Worm (Caenorhabditis elegans) whole organism, late embryonic: Measurements from ENCODE around the gene C16C4.17.

Source experiments
- F13H6.1 ChIP-seq: sonication (generic microtip); optimal IDR thresholded peaks from 2 replicates; lab custom pipeline; 2016; ENCODE audit warnings: missing genetic modification characterization, missing compliant biosample characterization
- K02D7.2 ChIP-seq: sonication (generic microtip); optimal IDR thresholded peaks from 2 replicates; lab custom pipeline; 2017; ENCODE audit warnings: mild to moderate bottlenecking, missing genetic modification characterization, missing compliant biosample characterization
- K09A11.1 ChIP-seq: sonication (generic microtip); optimal IDR thresholded peaks from 2 replicates; lab custom pipeline; 2017; ENCODE audit warnings: antibody characterized with exemption, mild to moderate bottlenecking, missing genetic modification characterization, missing compliant biosample characterization; ENCODE audit not compliant: insufficient read depth
- ama-1 ChIP-seq: fragments of 150-350 bp; optimal IDR thresholded peaks from 2 replicates; lab custom pipeline; 2014
- ceh-14 ChIP-seq: sonication (generic microtip); optimal IDR thresholded peaks from 2 replicates; lab custom pipeline; 2016; ENCODE audit warnings: missing genotype, missing genetic modification characterization, missing compliant biosample characterization
- ceh-19 ChIP-seq: fragments of 200-800 bp; sonication (Bioruptor generic); optimal IDR thresholded peaks from 2 replicates; lab custom pipeline; 2018; ENCODE audit warnings: mild to moderate bottlenecking, missing genetic modification characterization, missing compliant biosample characterization
- ceh-2 ChIP-seq: sonication (generic microtip); optimal IDR thresholded peaks from 2 replicates; lab custom pipeline; 2016; ENCODE audit warnings: missing genotype, missing genetic modification characterization, missing compliant biosample characterization
- ceh-24 ChIP-seq: sonication (generic microtip); optimal IDR thresholded peaks from 2 replicates; lab custom pipeline; 2016; ENCODE audit warnings: mild to moderate bottlenecking, missing genetic modification characterization, missing compliant biosample characterization
- ceh-31 ChIP-seq: sonication (generic microtip); optimal IDR thresholded peaks from 2 replicates; lab custom pipeline; 2016; ENCODE audit warnings: missing genetic modification characterization, missing compliant biosample characterization
- ceh-34 ChIP-seq: sonication (generic microtip); optimal IDR thresholded peaks from 2 replicates; lab custom pipeline; 2016; ENCODE audit warnings: mild to moderate bottlenecking, missing genetic modification characterization, missing compliant biosample characterization
- ceh-45 ChIP-seq: fragments of 200-800 bp; sonication (Bioruptor generic); IDR thresholded peaks from 2 replicates; pipeline ENCODE4 v1.3.6; 2022; ENCODE audit warnings: missing genetic modification reagents, missing genetic modification characterization, missing compliant biosample characterization
- ceh-48 ChIP-seq: sonication (generic microtip); optimal IDR thresholded peaks from 2 replicates; lab custom pipeline; 2016; ENCODE audit warnings: missing genetic modification characterization, inconsistent platforms, missing compliant biosample characterization
- ceh-6 ChIP-seq: fragments of 200-800 bp; sonication (Bioruptor generic); optimal IDR thresholded peaks from 2 replicates; lab custom pipeline; 2018; ENCODE audit warnings: mild to moderate bottlenecking, missing genetic modification characterization, missing compliant biosample characterization
- ceh-9 ChIP-seq: sonication (generic microtip); optimal IDR thresholded peaks from 2 replicates; lab custom pipeline; 2016; ENCODE audit warnings: mild to moderate bottlenecking, missing genetic modification characterization, inconsistent platforms, missing compliant biosample characterization
- che-1 ChIP-seq: sonication (generic microtip); optimal IDR thresholded peaks from 2 replicates; lab custom pipeline; 2016; ENCODE audit warnings: mild to moderate bottlenecking, missing genetic modification characterization, missing compliant biosample characterization
- dmd-4 ChIP-seq: sonication (generic microtip); optimal IDR thresholded peaks from 2 replicates; lab custom pipeline; 2016; ENCODE audit warnings: borderline replicate concordance, missing genetic modification characterization, missing compliant biosample characterization
- elt-2 ChIP-seq: sonication (generic microtip); optimal IDR thresholded peaks from 2 replicates; lab custom pipeline; 2016; ENCODE audit warnings: missing genetic modification reagents, missing genetic modification characterization, missing compliant biosample characterization
- eyg-1 ChIP-seq: sonication (generic microtip); optimal IDR thresholded peaks from 2 replicates; lab custom pipeline; 2016; ENCODE audit warnings: missing genotype, missing genetic modification characterization, missing compliant biosample characterization
- fax-1 ChIP-seq: sonication (generic microtip); optimal IDR thresholded peaks from 2 replicates; lab custom pipeline; 2016; ENCODE audit warnings: missing genotype, missing genetic modification characterization, missing compliant biosample characterization
- gmeb-2 ChIP-seq: sonication (generic microtip); optimal IDR thresholded peaks from 2 replicates; lab custom pipeline; 2016; ENCODE audit warnings: missing genetic modification characterization, inconsistent platforms, missing compliant biosample characterization
- hlh-15 ChIP-seq: sonication (generic microtip); optimal IDR thresholded peaks from 2 replicates; lab custom pipeline; 2016; ENCODE audit warnings: missing genetic modification characterization, missing compliant biosample characterization
- hlh-8 ChIP-seq: sonication (generic microtip); optimal IDR thresholded peaks from 2 replicates; lab custom pipeline; 2016; ENCODE audit warnings: missing genotype, missing genetic modification characterization, missing compliant biosample characterization
- lim-6 ChIP-seq: sonication (generic microtip); optimal IDR thresholded peaks from 2 replicates; lab custom pipeline; 2016; ENCODE audit warnings: missing genetic modification characterization, missing compliant biosample characterization
- lin-11 ChIP-seq: fragments of 200-800 bp; sonication (Bioruptor generic); optimal IDR thresholded peaks from 2 replicates; lab custom pipeline; 2018; ENCODE audit warnings: mild to moderate bottlenecking, missing genetic modification characterization, missing compliant biosample characterization
- madf-2 ChIP-seq: sonication (generic microtip); optimal IDR thresholded peaks from 2 replicates; lab custom pipeline; 2017; ENCODE audit warnings: missing genetic modification characterization, missing compliant biosample characterization
- nhr-11 ChIP-seq: fragments of 150-350 bp; optimal IDR thresholded peaks from 2 replicates; lab custom pipeline; 2014; ENCODE audit warnings: missing biosample characterization, missing genetic modification characterization
- npax-4 ChIP-seq: sonication (generic microtip); optimal IDR thresholded peaks from 2 replicates; lab custom pipeline; 2016; ENCODE audit warnings: missing genetic modification characterization, missing compliant biosample characterization
- pag-3 ChIP-seq: sonication (generic microtip); optimal IDR thresholded peaks from 2 replicates; lab custom pipeline; 2016; ENCODE audit warnings: missing compliant biosample characterization, missing genetic modification characterization, borderline replicate concordance
- pha-2 ChIP-seq: sonication (generic microtip); optimal IDR thresholded peaks from 2 replicates; lab custom pipeline; 2017; ENCODE audit warnings: mild to moderate bottlenecking, missing genetic modification characterization, missing compliant biosample characterization
- ref-2 ChIP-seq: sonication (generic microtip); optimal IDR thresholded peaks from 2 replicates; lab custom pipeline; 2016; ENCODE audit warnings: missing genetic modification characterization, missing compliant biosample characterization
- rnt-1 ChIP-seq: sonication (generic microtip); optimal IDR thresholded peaks from 2 replicates; lab custom pipeline; 2016; ENCODE audit warnings: missing genetic modification characterization, missing compliant biosample characterization
- syd-9 ChIP-seq: sonication (generic microtip); optimal IDR thresholded peaks from 2 replicates; lab custom pipeline; 2016; ENCODE audit warnings: mild to moderate bottlenecking, missing genetic modification characterization, moderate library complexity, missing compliant biosample characterization
- tbx-2 ChIP-seq: sonication (generic microtip); optimal IDR thresholded peaks from 2 replicates; lab custom pipeline; 2016; ENCODE audit warnings: missing genetic modification characterization, missing compliant biosample characterization
- tbx-7 ChIP-seq: sonication (generic microtip); optimal IDR thresholded peaks from 2 replicates; lab custom pipeline; 2016; ENCODE audit warnings: missing genotype, missing genetic modification characterization, missing compliant biosample characterization
- ttx-3 ChIP-seq: sonication (generic microtip); optimal IDR thresholded peaks from 2 replicates; lab custom pipeline; 2016; ENCODE audit warnings: missing genetic modification reagents, missing genetic modification characterization, missing compliant biosample characterization
- unc-3 ChIP-seq, 2 experiments: fragments of 200-800 bp in 1 of 2; sonication (Bioruptor generic) in 1 of 2; sonication (generic microtip) in 1 of 2; conservative IDR thresholded peaks in 1 of 2; optimal IDR thresholded peaks in 1 of 2; 2 replicates each; pipeline versions ENCODE4 v1.3.6 to Lab custom; 2016 to 2022; ENCODE audit warnings: missing compliant biosample characterization in 2 of 2, missing genetic modification characterization in 2 of 2, missing genetic modification reagents in 1 of 2
- unc-86 ChIP-seq: sonication (generic microtip); optimal IDR thresholded peaks from 2 replicates; lab custom pipeline; 2016; ENCODE audit warnings: missing genetic modification characterization, missing compliant biosample characterization
- zip-5 ChIP-seq: sonication (generic microtip); optimal IDR thresholded peaks from 2 replicates; lab custom pipeline; 2016; ENCODE audit warnings: missing genetic modification characterization, missing compliant biosample characterization
- ztf-16 ChIP-seq: sonication (generic microtip); optimal IDR thresholded peaks from 2 replicates; lab custom pipeline; 2017; ENCODE audit warnings: missing genetic modification characterization, missing compliant biosample characterization

The C16C4.17 gene

DNA sequence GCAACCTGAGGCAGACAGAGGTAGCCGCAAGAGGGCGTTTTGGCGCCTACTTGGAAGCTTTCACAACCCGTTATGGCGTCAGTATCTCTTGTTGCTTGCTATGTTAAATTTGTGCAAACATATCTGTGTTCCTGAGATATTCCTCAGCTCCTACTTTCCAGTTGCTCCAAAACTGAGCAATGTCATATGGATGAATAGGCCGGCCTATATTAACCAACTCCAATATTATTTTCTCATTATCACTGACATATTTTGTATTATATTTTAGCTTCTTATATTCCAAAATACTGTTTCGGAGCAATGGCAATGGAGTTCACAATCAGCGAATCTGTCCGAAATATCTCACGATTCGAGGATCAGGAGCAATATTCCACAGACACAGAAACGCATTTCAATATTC, 11.3 kb downstream of the C16C4.17 start, which contains the start of gene math-13:
math-13 (plus strand) TSS at position 301 of the 400 bp plus-strand sequence.
- TF ChIP-seq ref-2 (tag; lab: Kevin White, UChicago) (no peak), ttx-3 (tag; lab: Kevin White, UChicago) (no peak), syd-9 (tag; lab: Kevin White, UChicago) (no peak), elt-2 (no peak), K02D7.2 (no peak), zip-5 (no peak), ceh-48 (tag; lab: Kevin White, UChicago) (no peak), madf-2 (tag; lab: Kevin White, UChicago) (no peak), fax-1 (tag; lab: Kevin White, UChicago) (no peak), unc-86 (tag; lab: Kevin White, UChicago) (no peak), nhr-11 (tag; lab: Kevin White, UChicago) (no peak), ceh-2 (tag; lab: Kevin White, UChicago) (no peak), F13H6.1 (tag; lab: Kevin White, UChicago) (no peak)

ce11 chrII:1878663-1879062, 14.3 kb downstream of the C16C4.17 start, which contains the start of gene math-16:
Gene math-16 (minus strand): TSS chrII:1878763.
- TF ChIP-seq pag-3 (tag; lab: Kevin White, UChicago) (no peak), ceh-45 (GFP tag; lab: Robert Waterston, UW) (no peak), hlh-15 (tag; lab: Kevin White, UChicago) (no peak)

- no peak for TF ChIP-seq ceh-14
- TF ChIP-seq ceh-31 (tag; lab: Kevin White, UChicago) = no peak
- no peak for TF ChIP-seq pha-2 (tag; lab: Kevin White, UChicago)
- TF ChIP-seq K09A11.1 = no peak
- TF ChIP-seq dmd-4 (tag; lab: Kevin White, UChicago) = no peak
- TF ChIP-seq hlh-8 (tag; lab: Kevin White, UChicago) = no peak
- TF ChIP-seq rnt-1 (tag; lab: Kevin White, UChicago) = no peak
- no peak for TF ChIP-seq ceh-9 (tag; lab: Kevin White, UChicago)
- no peak for TF ChIP-seq fax-1 (tag; lab: Kevin White, UChicago)
- TF ChIP-seq tbx-2 (tag; lab: Kevin White, UChicago) = no peak
- TF ChIP-seq madf-2 (tag; lab: Kevin White, UChicago) = no peak
- TF ChIP-seq npax-4 = no peak
- no peak for TF ChIP-seq che-1 (tag; lab: Kevin White, UChicago)
- no peak for TF ChIP-seq zip-5
- no peak for TF ChIP-seq unc-86 (tag; lab: Kevin White, UChicago)
These were observed 18.3 kb downstream of the C16C4.17 start, which contains the start of gene math-5 for ce11 chrII:1882705-1883104. Gene math-5 (minus strand): TSS chrII:1882805.

ce11 chrII:1884635-1885034, 20.3 kb downstream of the C16C4.17 start, which contains the start of gene math-6:
Gene math-6 (minus strand): TSS chrII:1884735.
- TF ChIP-seq lin-11 = no peak
- no peak for TF ChIP-seq ceh-6 (GFP tag; lab: Kevin White, UChicago)
- no peak for TF ChIP-seq ztf-16 (tag; lab: Kevin White, UChicago)
- TF ChIP-seq ceh-34 (tag; lab: Kevin White, UChicago) = no peak
- no peak for TF ChIP-seq ceh-24 (tag; lab: Kevin White, UChicago)
- TF ChIP-seq ceh-45 (GFP tag; lab: Robert Waterston, UW) = no peak
- no peak for TF ChIP-seq ama-1
- no peak for TF ChIP-seq gmeb-2 (tag; lab: Kevin White, UChicago)

ce11 chrII:1886379-1886778, 22.0 kb downstream of the C16C4.17 start, which contains the start of gene math-7:
Gene math-7 (minus strand): TSS chrII:1886479.
- no peak for TF ChIP-seq lin-11
- TF ChIP-seq unc-86 (tag; lab: Kevin White, UChicago) = no peak
- TF ChIP-seq nhr-11 (tag; lab: Kevin White, UChicago) = no peak
- no peak for TF ChIP-seq hlh-8 (tag; lab: Kevin White, UChicago)
- no peak for TF ChIP-seq ceh-19 (GFP tag; lab: Kevin White, UChicago)
- no peak for TF ChIP-seq ceh-45 (GFP tag; lab: Robert Waterston, UW)
- no peak for TF ChIP-seq syd-9 (tag; lab: Kevin White, UChicago)
- no peak for TF ChIP-seq lim-6 (tag; lab: Kevin White, UChicago)
- TF ChIP-seq che-1 (tag; lab: Kevin White, UChicago) = no peak
- TF ChIP-seq tbx-7 (tag; lab: Kevin White, UChicago) = no peak
- TF ChIP-seq eyg-1 (tag; lab: Kevin White, UChicago) = no peak
- TF ChIP-seq pag-3 (tag; lab: Kevin White, UChicago) = no peak
- TF ChIP-seq madf-2 (tag; lab: Kevin White, UChicago) = no peak
- TF ChIP-seq unc-3 (GFP tag; conservative IDR thresholded peaks at IDR 0.05; lab: Robert Waterston, UW) = no peak
- TF ChIP-seq unc-3 (tag; optimal IDR thresholded peaks at IDR 0.05; lab: Kevin White, UChicago) = no peak
